Fruit fly (Drosophila melanogaster) whole organism: Measurements from ENCODE around the gene kek6.

ENCODE experiments used
- CG8478 ChIP-seq: fragments of >200 bp; optimal IDR thresholded peaks from 2 replicates; lab custom pipeline; 2018; ENCODE audit warnings: inconsistent platforms
- Dll ChIP-seq: fragments of >200 bp; optimal IDR thresholded peaks from 2 replicates; lab custom pipeline; 2017
- EcR ChIP-seq, 2 experiments: fragments of >200 bp; optimal IDR thresholded peaks; 2 replicates each; lab custom pipeline; 2017; ENCODE audit warnings: missing biosample characterization in 2 of 2, missing genetic modification characterization in 2 of 2, missing genetic modification reagents in 2 of 2
- pan ChIP-seq: fragments of >200 bp; optimal IDR thresholded peaks from 2 replicates; lab custom pipeline; 2017
- psq ChIP-seq: fragments of >200 bp; optimal IDR thresholded peaks from 2 replicates; lab custom pipeline; 2017
- usp ChIP-seq: fragments of >200 bp; optimal IDR thresholded peaks from 2 replicates; lab custom pipeline; 2017; ENCODE audit warnings: missing biosample characterization, missing genetic modification characterization, mixed read lengths

Gene kek6

DNA sequence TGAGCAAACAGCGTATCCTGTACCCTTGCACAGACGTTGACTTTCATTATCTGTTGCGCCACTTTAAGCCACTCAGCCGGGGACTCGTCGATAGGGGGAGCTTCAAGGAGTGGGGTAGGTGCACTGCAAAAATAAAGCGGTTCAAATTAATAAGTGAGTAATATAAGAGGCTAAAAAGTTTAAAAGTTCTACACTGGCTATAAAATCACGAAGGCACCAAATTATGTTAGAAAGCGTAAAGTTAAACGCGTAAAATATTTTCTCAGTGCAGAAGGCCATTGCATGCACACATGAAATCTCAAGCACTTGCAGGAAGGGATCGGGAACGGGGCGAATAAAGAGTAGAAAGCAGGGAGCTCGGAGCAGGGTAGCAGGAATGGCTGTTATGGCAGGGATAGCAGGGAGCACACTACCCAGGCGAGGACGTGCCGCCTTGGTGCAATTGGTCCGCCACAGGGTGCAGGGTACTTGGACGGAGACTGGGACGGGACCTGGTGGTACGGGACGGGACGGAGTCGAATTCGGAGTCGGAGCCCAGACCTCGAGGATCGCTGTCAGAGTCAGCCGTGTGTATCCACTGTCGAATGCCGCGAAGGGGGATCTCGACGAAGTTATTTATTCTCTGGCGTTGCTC, 76.3 kb downstream of the kek6 start:
- no peak for TF ChIP-seq CG8478 (lab: Kevin White, UChicago)

DNA sequence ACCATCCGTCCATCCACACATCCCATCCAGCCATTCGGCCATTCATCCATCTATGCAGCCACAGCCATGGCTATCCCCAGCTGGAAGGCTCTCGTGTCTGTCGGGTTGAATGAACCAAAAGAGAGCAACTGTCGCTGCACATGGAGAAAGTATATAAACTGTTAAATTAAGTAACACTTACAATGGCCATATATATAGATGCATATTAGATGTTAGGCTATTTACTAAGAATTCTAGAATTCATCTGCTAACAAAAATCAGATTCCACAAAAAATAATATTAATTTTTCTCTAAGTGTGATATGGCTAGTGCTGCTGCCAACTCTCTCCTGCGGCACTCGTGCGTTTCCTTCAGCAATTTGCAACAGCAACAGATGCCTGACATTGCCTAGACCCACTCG, 78.3 kb downstream of the kek6 start:
- TF ChIP-seq psq (lab: Kevin White, UChicago), result no peak
- TF ChIP-seq EcR (GFP tag; optimal IDR thresholded peaks at IDR 0.05; lab: Kevin White, UChicago), result peak in 1 of 2 experiments; percentile 94

DNA sequence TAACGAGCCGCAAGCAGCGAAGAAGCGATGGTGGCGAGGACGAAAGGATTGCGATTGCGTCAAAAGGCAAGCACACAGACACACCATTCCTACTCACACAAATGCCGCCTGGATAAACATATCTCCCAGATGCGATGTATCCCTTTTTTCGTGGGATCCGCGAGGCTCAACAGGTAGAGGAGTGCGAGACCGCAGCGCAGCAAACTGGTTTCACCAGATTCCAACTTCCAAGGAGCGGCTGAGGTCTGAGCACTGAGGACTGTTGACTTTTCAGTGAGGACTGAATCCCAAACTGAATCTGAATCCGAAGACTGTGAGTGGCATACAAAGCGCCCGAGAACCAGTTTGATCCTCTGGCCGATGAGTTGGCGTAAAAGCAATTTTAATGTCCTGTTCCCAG, 80.0 kb downstream of the kek6 start:
- TF ChIP-seq usp, result no peak
- TF ChIP-seq CG8478 (lab: Kevin White, UChicago), result no peak
- no peak for TF ChIP-seq pan (lab: Kevin White, UChicago)
- TF ChIP-seq EcR (GFP tag; optimal IDR thresholded peaks at IDR 0.05; lab: Kevin White, UChicago), result no peak
- TF ChIP-seq Dll (lab: Kevin White, UChicago), result no peak

DNA sequence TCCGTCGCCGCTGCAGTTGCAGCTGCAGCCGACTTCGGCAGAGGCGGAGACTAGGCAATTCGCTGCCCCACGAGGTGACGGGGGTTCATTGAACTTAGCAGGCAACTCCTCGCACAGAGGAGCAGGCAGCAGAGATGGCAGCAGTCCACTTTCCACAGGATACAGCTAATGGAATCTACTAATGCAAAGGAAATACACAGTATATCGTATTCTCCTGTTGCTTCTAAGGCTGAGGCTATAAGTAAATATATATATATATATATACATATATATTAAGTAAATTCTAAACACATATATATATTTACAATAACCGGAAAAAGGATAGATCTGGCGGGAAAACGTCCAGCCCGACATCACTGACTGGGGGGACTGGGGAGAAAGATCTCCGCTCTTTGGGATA, 81.4 kb downstream of the kek6 start:
- TF ChIP-seq pan (lab: Kevin White, UChicago) (no peak), EcR (GFP tag; optimal IDR thresholded peaks at IDR 0.05; lab: Kevin White, UChicago) (peak in 1 of 2 experiments; percentile 38), psq (lab: Kevin White, UChicago) (no peak), Dll (lab: Kevin White, UChicago) (no peak)

DNA sequence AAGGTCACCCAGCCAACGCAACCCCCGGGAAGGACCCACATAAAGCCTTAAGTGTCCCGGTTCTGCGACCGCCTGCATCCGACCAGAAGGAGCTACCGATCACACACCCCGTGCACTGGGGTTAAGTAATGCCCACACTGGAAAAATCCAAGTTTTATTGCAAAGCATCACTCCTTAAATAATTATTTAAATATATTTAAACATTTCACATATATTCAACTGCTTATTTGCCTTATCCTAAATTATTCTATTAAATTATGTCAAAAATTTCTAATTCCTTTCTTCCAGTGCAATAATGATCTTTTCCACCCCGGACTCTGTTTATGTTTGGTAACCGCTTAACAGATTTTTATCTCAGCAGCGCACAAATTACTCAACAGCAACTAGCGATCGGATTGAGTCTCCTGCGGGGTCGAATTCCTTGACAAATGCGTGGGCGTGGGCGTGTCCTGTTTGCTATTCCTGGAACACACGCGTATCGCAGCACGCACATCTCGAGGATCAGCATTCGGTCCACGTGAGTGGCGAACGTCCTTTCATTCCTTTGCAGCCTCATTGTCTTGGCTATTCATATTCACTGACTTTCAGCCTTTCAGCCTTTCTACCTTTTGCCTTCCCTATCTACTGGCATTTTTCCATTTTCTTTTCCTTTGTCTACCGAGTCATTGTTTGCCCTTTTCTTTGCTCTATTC, 82.7 kb downstream of the kek6 start:
- peak in 1 of 2 experiments; percentile 16 for TF ChIP-seq EcR (GFP tag; optimal IDR thresholded peaks at IDR 0.05; lab: Kevin White, UChicago)
- no peak for TF ChIP-seq pan (lab: Kevin White, UChicago)

DNA sequence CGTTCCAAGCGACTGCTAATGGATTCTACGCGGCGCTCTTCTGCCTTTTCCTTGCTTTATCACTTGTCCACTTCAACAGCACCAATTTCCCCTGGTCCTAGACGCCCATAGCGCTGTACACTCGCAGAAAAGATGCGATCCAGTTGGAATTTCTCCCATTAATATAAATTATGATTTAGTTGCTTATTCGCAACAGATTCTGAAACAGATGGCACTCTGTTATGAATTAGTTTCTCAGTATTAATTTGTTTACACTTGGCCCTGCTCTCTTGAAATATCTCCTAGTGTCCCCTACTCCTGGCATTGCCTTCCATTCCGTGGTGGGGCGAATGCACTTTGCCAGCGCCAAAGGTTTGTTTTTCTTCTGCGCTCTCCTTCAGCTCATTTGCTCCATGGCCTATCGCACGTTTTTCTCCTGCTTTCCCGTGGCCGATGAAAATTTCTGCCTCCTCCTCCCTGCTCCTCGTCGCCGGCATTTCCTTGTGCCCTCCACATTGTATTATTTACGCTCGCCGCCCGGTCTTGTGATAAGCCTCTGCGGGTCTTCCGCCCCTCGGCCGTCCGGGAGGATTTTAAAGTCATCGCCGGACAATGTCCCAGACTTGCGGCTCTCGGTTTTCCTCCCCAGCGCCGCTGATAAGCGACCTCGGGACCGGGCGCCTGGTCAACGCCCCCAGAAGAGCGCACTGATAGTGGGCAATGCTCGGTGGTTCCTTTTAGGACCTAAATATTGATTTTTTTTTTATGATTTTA, 84.4 kb downstream of the kek6 start:
- no peak for TF ChIP-seq usp
- peak in 1 of 2 experiments; percentile 82 for TF ChIP-seq EcR (GFP tag; optimal IDR thresholded peaks at IDR 0.05; lab: Kevin White, UChicago)
- no peak for TF ChIP-seq psq (lab: Kevin White, UChicago)
- TF ChIP-seq pan (lab: Kevin White, UChicago), result no peak

DNA sequence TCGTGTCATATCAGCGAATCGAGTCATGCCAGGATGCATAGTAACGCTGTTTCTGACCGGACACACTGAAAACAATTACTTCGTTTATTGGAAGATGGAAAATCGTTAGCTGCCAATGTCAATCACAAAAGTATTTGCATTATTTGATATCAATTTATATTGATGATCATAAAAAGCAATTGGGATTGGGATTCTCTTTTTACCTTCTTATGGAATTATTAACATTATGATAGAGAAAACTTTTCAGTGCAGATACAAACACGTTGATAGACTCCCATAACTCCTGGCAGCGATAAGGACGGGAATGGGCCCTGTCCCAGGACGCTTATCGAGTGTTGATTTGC, 84.9 kb downstream of the kek6 start:
- TF ChIP-seq usp (no peak), CG8478 (lab: Kevin White, UChicago) (no peak), EcR (GFP tag; optimal IDR thresholded peaks at IDR 0.05; lab: Kevin White, UChicago) (no peak), pan (lab: Kevin White, UChicago) (no peak), psq (lab: Kevin White, UChicago) (no peak), Dll (lab: Kevin White, UChicago) (no peak)

DNA sequence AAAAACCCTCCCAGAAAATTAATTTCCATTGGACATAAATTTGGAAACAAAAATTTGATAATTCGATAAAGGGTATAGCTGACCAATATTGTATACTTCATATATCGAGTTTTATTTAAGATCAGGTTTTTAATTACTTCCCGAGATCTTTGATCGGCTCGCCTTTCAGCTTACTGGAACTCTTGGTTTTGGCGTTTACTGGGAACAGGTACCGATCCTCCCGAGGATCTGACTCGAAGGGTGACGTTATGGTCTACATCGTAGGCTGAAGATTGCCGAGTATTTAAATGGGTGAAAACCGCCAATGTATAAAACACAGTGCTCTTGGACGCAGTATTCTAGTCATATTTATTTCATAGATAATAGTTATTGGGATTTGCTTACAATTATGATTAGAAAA, 86.3 kb downstream of the kek6 start, which contains the start of gene CG42693:
CG42693 (minus strand) TSS at position 101 of the 400 bp plus-strand sequence.
- TF ChIP-seq CG8478 (lab: Kevin White, UChicago) (no peak), pan (lab: Kevin White, UChicago) (no peak), Dll (lab: Kevin White, UChicago) (no peak), psq (lab: Kevin White, UChicago) (no peak), usp (no peak), EcR (GFP tag; optimal IDR thresholded peaks at IDR 0.05; lab: Kevin White, UChicago) (no peak)

DNA sequence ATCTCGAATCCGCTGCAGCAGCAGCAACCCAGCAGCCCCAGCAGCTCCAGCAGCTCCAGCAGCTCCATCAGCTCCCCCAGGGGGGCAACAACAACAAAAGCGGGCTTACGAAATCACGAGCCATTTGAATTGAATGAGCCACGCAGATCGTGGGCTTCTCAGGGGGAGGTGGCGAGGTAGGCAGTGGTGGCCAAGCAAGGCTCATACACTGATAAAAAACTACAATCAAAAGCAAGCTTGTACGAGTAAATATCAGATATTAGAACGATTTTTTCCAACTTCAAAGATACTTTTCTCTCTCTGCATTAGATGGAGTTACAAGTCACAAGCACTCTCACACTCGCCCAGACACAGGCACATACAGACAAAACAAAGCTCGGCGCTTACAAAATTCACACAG, 87.2 kb downstream of the kek6 start:
- TF ChIP-seq CG8478 (lab: Kevin White, UChicago) (no peak), Dll (lab: Kevin White, UChicago) (no peak), pan (lab: Kevin White, UChicago) (no peak), EcR (GFP tag; optimal IDR thresholded peaks at IDR 0.05; lab: Kevin White, UChicago) (no peak), psq (lab: Kevin White, UChicago) (no peak), usp (no peak)

DNA sequence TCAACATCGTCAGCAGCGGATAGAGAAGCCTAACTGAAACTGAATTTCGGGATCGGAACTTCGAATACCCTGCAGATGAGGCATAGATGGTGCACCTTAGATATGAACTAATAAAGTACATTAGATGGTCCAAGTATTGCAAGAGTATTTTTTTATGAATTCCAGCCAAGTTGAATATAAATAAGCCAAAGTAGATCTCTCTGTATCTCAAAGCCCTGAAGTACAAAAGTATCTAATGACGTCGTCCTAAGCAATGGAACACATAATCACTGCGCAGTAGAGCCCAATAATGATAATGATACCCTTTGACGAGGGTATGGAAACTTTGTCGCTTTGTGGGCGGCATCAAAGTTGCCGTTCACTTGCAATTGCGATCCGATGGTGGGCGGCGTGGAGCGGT, 87.8 kb downstream of the kek6 start:
- TF ChIP-seq psq (lab: Kevin White, UChicago) (no peak), pan (lab: Kevin White, UChicago) (no peak), EcR (GFP tag; optimal IDR thresholded peaks at IDR 0.05; lab: Kevin White, UChicago) (no peak), usp (no peak), Dll (lab: Kevin White, UChicago) (no peak), CG8478 (lab: Kevin White, UChicago) (no peak)

DNA sequence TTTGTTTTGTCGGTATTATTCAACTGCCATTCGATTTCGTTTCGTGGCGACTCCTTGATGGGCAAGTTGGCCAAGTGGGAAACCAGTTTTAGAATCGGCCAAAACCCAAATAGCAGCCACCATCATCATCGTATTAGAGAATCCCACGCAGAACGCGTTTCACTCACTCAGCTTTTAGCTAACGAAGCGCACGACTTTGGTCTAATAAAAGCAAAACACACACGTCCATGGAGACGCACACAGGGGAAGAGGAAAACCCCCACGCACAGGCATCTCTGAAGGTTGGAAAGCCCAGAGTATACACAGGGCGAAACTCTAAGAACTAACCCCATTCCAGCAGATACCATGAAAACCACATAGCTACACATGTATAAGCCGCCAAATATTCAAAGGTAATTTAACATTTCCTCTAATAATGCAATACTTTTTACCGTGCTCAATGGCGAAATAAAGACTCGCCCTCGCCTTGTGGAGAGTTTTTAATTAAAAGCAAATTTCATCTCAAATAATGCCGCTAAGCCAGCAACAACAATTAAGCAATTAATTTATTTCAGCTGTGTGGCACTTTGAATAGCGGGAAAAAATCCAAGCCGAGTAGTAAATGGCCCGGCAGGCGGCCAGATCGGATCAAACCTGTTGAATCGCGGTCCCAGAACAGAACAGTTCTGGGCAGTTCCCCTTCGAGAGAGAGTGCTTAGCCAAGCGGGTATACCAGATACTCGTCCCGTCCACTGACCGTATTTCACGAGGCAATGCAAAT, 89.5 kb downstream of the kek6 start:
- TF ChIP-seq CG8478 (lab: Kevin White, UChicago) (no peak), pan (lab: Kevin White, UChicago) (no peak), psq (lab: Kevin White, UChicago) (no peak), usp (no peak)

DNA sequence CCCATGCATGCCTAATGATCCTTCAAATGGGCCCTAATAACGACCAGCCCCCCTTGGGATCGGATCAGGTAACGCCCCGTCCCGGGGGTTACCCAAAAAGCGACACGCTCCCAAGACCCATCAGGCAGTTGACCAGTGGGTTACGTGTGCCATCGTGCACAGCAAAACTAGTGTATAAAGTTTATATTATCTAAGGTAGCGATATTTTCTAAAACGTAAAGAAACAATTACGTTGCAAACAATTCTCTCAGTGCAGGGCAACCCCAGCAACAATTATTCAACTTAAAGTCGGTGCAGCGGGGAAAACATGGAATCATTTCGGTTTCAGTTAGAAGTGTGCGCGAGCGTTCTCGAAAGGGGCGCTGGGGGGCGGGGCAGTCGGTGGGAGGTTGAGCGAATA, 90.6 kb downstream of the kek6 start:
- no peak for TF ChIP-seq EcR (GFP tag; optimal IDR thresholded peaks at IDR 0.05; lab: Kevin White, UChicago)
- TF ChIP-seq usp, result no peak
- no peak for TF ChIP-seq psq (lab: Kevin White, UChicago)
- TF ChIP-seq pan (lab: Kevin White, UChicago), result no peak
